Worm (Caenorhabditis elegans): ENCODE results near the gene bcmo-2.

ce11 chrII:3894755-3895154 is 15.9 kb downstream of the bcmo-2 start, which contains the start of gene F53C3.7:
- TF ChIP-seq nhr-120 (GFP tag; IDR thresholded peaks at IDR 0.05) (no peak), K12H6.12 (tag; optimal IDR thresholded peaks at IDR 0.05) (no peak), sptf-2 (GFP tag; optimal IDR thresholded peaks at IDR 0.05) (no peak), ztf-26 (tag; optimal IDR thresholded peaks at IDR 0.05) (no peak), hmg-20 (GFP tag; IDR thresholded peaks at IDR 0.05) (no peak), unc-62 (GFP tag; optimal IDR thresholded peaks at IDR 0.05) (no peak), lin-26 (GFP tag; IDR thresholded peaks at IDR 0.05) (no peak), B0019.2 (GFP tag; conservative IDR thresholded peaks at IDR 0.05) (no peak), ama-1 (optimal IDR thresholded peaks at IDR 0.05) (no peak), ama-1 (GFP tag; optimal IDR thresholded peaks at IDR 0.05) (no peak), egrh-3 (GFP tag; IDR thresholded peaks at IDR 0.05) (no peak), F49E8.2 (tag; optimal IDR thresholded peaks at IDR 0.05; ENCODE audit: insufficient read depth) (no peak), unc-130 (GFP tag; optimal IDR thresholded peaks at IDR 0.05) (no peak)

Data from whole organism, young adult.